Worm (Caenorhabditis elegans) whole organism, mixed stage, embryonic: Measurements from ENCODE around the gene C54D10.4.

ENCODE experiments used
- M03D4.4 ChIP-seq: sonication (generic microtip); optimal IDR thresholded peaks from 2 replicates; lab custom pipeline; 2017; ENCODE audit warnings: mild to moderate bottlenecking, missing genetic modification characterization, missing compliant biosample characterization
- blmp-1 ChIP-seq: fragments of 150-350 bp; optimal IDR thresholded peaks from 2 replicates; lab custom pipeline; 2014; ENCODE audit warnings: missing biosample characterization, missing genetic modification characterization
- ceh-39 ChIP-seq: fragments of 150-350 bp; optimal IDR thresholded peaks from 2 replicates; lab custom pipeline; 2014; ENCODE audit warnings: missing biosample characterization, missing genetic modification characterization
- ceh-43 ChIP-seq: fragments of 200-800 bp; sonication (Bioruptor generic); optimal IDR thresholded peaks from 2 replicates; lab custom pipeline; 2018; ENCODE audit warnings: mild to moderate bottlenecking, missing genetic modification characterization, moderate library complexity, missing compliant biosample characterization
- ceh-83 ChIP-seq: fragments of 200-800 bp; sonication (Bioruptor generic); optimal IDR thresholded peaks from 2 replicates; lab custom pipeline; 2018; ENCODE audit warnings: mild to moderate bottlenecking, missing genetic modification characterization, missing compliant biosample characterization
- cnd-1 ChIP-seq: fragments of 200-800 bp; sonication (Bioruptor generic); optimal IDR thresholded peaks from 2 replicates; lab custom pipeline; 2018; ENCODE audit warnings: mild to moderate bottlenecking, missing genetic modification characterization, missing compliant biosample characterization
- drap-1 ChIP-seq: fragments of 200-800 bp; sonication (Bioruptor generic); optimal IDR thresholded peaks from 3 replicates; lab custom pipeline; 2018; ENCODE audit warnings: mild to moderate bottlenecking, missing genetic modification characterization, missing compliant biosample characterization
- elt-1 ChIP-seq: sonication (generic microtip); optimal IDR thresholded peaks from 2 replicates; lab custom pipeline; 2017; ENCODE audit warnings: missing genetic modification characterization, mild to moderate bottlenecking, missing compliant biosample characterization, antibody characterized with exemption, moderate library complexity, borderline replicate concordance; ENCODE audit not compliant: insufficient read depth
- elt-3 ChIP-seq: fragments of 150-350 bp; optimal IDR thresholded peaks from 2 replicates; lab custom pipeline; 2014; ENCODE audit warnings: missing biosample characterization, missing genetic modification characterization
- flh-1 ChIP-seq: fragments of 200-800 bp; sonication (Bioruptor generic); optimal IDR thresholded peaks from 2 replicates; lab custom pipeline; 2018; ENCODE audit warnings: mild to moderate bottlenecking, missing genetic modification characterization, moderate library complexity, missing compliant biosample characterization
- hlh-1 ChIP-seq: fragments of 150-350 bp; optimal IDR thresholded peaks from 2 replicates; lab custom pipeline; 2014; ENCODE audit warnings: missing biosample characterization, missing genetic modification reagents, missing genetic modification characterization
- lin-13 ChIP-seq: fragments of 150-350 bp; optimal IDR thresholded peaks from 2 replicates; lab custom pipeline; 2014; ENCODE audit warnings: missing biosample characterization, missing genetic modification characterization
- lin-32 ChIP-seq: fragments of 200-800 bp; sonication (Bioruptor generic); optimal IDR thresholded peaks from 2 replicates; lab custom pipeline; 2018; ENCODE audit warnings: mild to moderate bottlenecking, missing genetic modification characterization, missing compliant biosample characterization
- lsy-2 ChIP-seq: fragments of 150-350 bp; optimal IDR thresholded peaks from 2 replicates; lab custom pipeline; 2014; ENCODE audit warnings: missing biosample characterization, missing genetic modification characterization
- mab-5 ChIP-seq: fragments of 150-350 bp; optimal IDR thresholded peaks from 2 replicates; lab custom pipeline; 2014; ENCODE audit warnings: missing biosample characterization, missing genetic modification characterization
- mep-1 ChIP-seq: fragments of 150-350 bp; optimal IDR thresholded peaks from 2 replicates; lab custom pipeline; 2017; ENCODE audit warnings: missing biosample characterization, missing genetic modification reagents, missing genetic modification characterization, inconsistent platforms
- mls-2 ChIP-seq: sonication (generic microtip); optimal IDR thresholded peaks from 2 replicates; lab custom pipeline; 2016; ENCODE audit warnings: mild to moderate bottlenecking, missing genetic modification characterization, moderate library complexity, missing compliant biosample characterization
- nhr-12 ChIP-seq: fragments of 150-350 bp; optimal IDR thresholded peaks from 2 replicates; lab custom pipeline; 2014; ENCODE audit warnings: missing biosample characterization, missing genetic modification characterization
- nhr-2 ChIP-seq: fragments of 150-350 bp; optimal IDR thresholded peaks from 2 replicates; lab custom pipeline; 2014; ENCODE audit warnings: missing biosample characterization, missing genetic modification characterization
- nhr-237 ChIP-seq: fragments of 150-350 bp; optimal IDR thresholded peaks from 2 replicates; lab custom pipeline; 2014; ENCODE audit warnings: missing biosample characterization, missing genetic modification characterization
- nhr-28 ChIP-seq: fragments of 150-350 bp; optimal IDR thresholded peaks from 2 replicates; lab custom pipeline; 2014; ENCODE audit warnings: missing biosample characterization, missing genetic modification characterization
- nhr-76 ChIP-seq: sonication (generic microtip); optimal IDR thresholded peaks from 2 replicates; lab custom pipeline; 2017; ENCODE audit warnings: missing biosample characterization, missing genetic modification characterization
- pha-4 ChIP-seq: fragments of 150-350 bp; optimal IDR thresholded peaks from 2 replicates; lab custom pipeline; 2018; ENCODE audit warnings: missing biosample characterization, missing genetic modification reagents, missing genetic modification characterization
- snpc-4 ChIP-seq: fragments of 150-350 bp; optimal IDR thresholded peaks from 2 replicates; lab custom pipeline; 2014; ENCODE audit warnings: missing biosample characterization, missing genetic modification characterization
- sptf-1 ChIP-seq: sonication (generic microtip); optimal IDR thresholded peaks from 2 replicates; lab custom pipeline; 2017; ENCODE audit warnings: mild to moderate bottlenecking, missing genetic modification characterization, moderate library complexity, missing compliant biosample characterization
- unc-120 ChIP-seq: sonication (generic microtip); optimal IDR thresholded peaks from 2 replicates; lab custom pipeline; 2017; ENCODE audit warnings: missing genetic modification characterization, missing compliant biosample characterization; ENCODE audit not compliant: poor library complexity, severe bottlenecking
- unc-39 ChIP-seq: fragments of 150-350 bp; optimal IDR thresholded peaks from 2 replicates; lab custom pipeline; 2014; ENCODE audit warnings: missing biosample characterization, missing genetic modification characterization
- unc-62 ChIP-seq: fragments of 150-350 bp; optimal IDR thresholded peaks from 2 replicates; lab custom pipeline; 2014; ENCODE audit warnings: missing biosample characterization, missing genetic modification reagents, missing genetic modification characterization
- zip-8 ChIP-seq: fragments of 150-350 bp; optimal IDR thresholded peaks from 2 replicates; lab custom pipeline; 2014; ENCODE audit warnings: missing biosample characterization, missing genetic modification characterization
- ztf-11 ChIP-seq: fragments of 150-350 bp; optimal IDR thresholded peaks from 2 replicates; lab custom pipeline; 2014; ENCODE audit warnings: missing biosample characterization, missing genetic modification characterization

Gene C54D10.4

ce11 chrV:12401383-12401782, 19.4 kb downstream of the C54D10.4 start, which contains the start of gene K01D12.7:
TSS of gene K01D12.7 (minus strand) at chrV:12401483.
- no peak for TF ChIP-seq nhr-12 (tag; lab: Kevin White, UChicago)
- TF ChIP-seq nhr-237 (tag; lab: Kevin White, UChicago) = no peak

ce11 chrV:12400677-12401236, 20.0 kb downstream of the C54D10.4 start, which contains the start of the genes K01D12.20 and miga-1:
TSS of gene K01D12.20 (minus strand) at chrV:12400814.
TSS of gene miga-1 (minus strand) at chrV:12400859.
- TF ChIP-seq zip-8 (peak; percentile 71), unc-39 (tag; lab: Kevin White, UChicago) (no peak)

ce11 chrV:12397545-12397944, 23.2 kb downstream of the C54D10.4 start, which contains the start of gene K01D12.5:
TSS of gene K01D12.5 (plus strand) at chrV:12397845.
- TF ChIP-seq nhr-76 (tag; lab: Kevin White, UChicago) (no peak), ztf-11 (tag; lab: Kevin White, UChicago) (no peak), flh-1 (GFP tag; lab: Kevin White, UChicago) (no peak), mab-5 (no peak), hlh-1 (tag; lab: Kevin White, UChicago) (no peak), unc-62 (no peak), M03D4.4 (tag; lab: Kevin White, UChicago) (no peak), lsy-2 (tag; lab: Kevin White, UChicago) (no peak), ceh-39 (tag; lab: Kevin White, UChicago) (no peak)

ce11 chrV:12395699-12396098, 25.0 kb downstream of the C54D10.4 start, which contains the start of gene twk-14:
TSS of gene twk-14 (minus strand) at chrV:12395706.
- TF ChIP-seq elt-3 = no peak
- TF ChIP-seq mab-5 = no peak
- no peak for TF ChIP-seq blmp-1 (tag; lab: Kevin White, UChicago)
- no peak for TF ChIP-seq lin-13 (tag; lab: Kevin White, UChicago)
- no peak for TF ChIP-seq elt-1 (tag; lab: Kevin White, UChicago)
- TF ChIP-seq drap-1 (GFP tag; lab: Kevin White, UChicago) = no peak
- no peak for TF ChIP-seq ceh-43 (GFP tag; lab: Kevin White, UChicago)
- no peak for TF ChIP-seq cnd-1

- TF ChIP-seq unc-120 (tag; lab: Kevin White, UChicago) = no peak
- no peak for TF ChIP-seq zip-8
- no peak for TF ChIP-seq snpc-4
- no peak for TF ChIP-seq ceh-39 (tag; lab: Kevin White, UChicago)
- no peak for TF ChIP-seq nhr-2
- no peak for TF ChIP-seq ceh-43 (GFP tag; lab: Kevin White, UChicago)
- no peak for TF ChIP-seq mab-5
- TF ChIP-seq pha-4 (tag; lab: Kevin White, UChicago) = no peak
- no peak for TF ChIP-seq mep-1 (tag; lab: Kevin White, UChicago)
- no peak for TF ChIP-seq drap-1 (GFP tag; lab: Kevin White, UChicago)
- no peak for TF ChIP-seq M03D4.4 (tag; lab: Kevin White, UChicago)
- TF ChIP-seq mls-2 (tag; lab: Kevin White, UChicago) = no peak
- no peak for TF ChIP-seq lin-13 (tag; lab: Kevin White, UChicago)
- no peak for TF ChIP-seq nhr-12 (tag; lab: Kevin White, UChicago)
- no peak for TF ChIP-seq unc-62
- TF ChIP-seq sptf-1 (tag; lab: Kevin White, UChicago) = no peak
- TF ChIP-seq lsy-2 (tag; lab: Kevin White, UChicago) = no peak
- no peak for TF ChIP-seq ztf-11 (tag; lab: Kevin White, UChicago)
- TF ChIP-seq ceh-83 = no peak
- no peak for TF ChIP-seq hlh-1 (tag; lab: Kevin White, UChicago)
Observed at ce11 chrV:12386154-12386553, 34.6 kb downstream of the C54D10.4 start, which contains the start of gene K01D12.15. TSS of gene K01D12.15 (plus strand) at chrV:12386454.

- TF ChIP-seq nhr-28 (no peak), lin-32 (GFP tag; lab: Kevin White, UChicago) (no peak), nhr-237 (tag; lab: Kevin White, UChicago) (no peak), ceh-83 (no peak), drap-1 (GFP tag; lab: Kevin White, UChicago) (no peak), lin-13 (tag; lab: Kevin White, UChicago) (no peak), M03D4.4 (tag; lab: Kevin White, UChicago) (no peak)
Observed at ce11 chrV:12377256-12377655, 43.5 kb downstream of the C54D10.4 start, which contains the start of gene K01D12.1. TSS of gene K01D12.1 (plus strand) at chrV:12377556.
